Worm (Caenorhabditis elegans) whole organism, late embryonic: Measurements from ENCODE around the gene maoc-1.

Experiments used
- F13H6.1 ChIP-seq: sonication (generic microtip); optimal IDR thresholded peaks from 2 replicates; lab custom pipeline; 2016; ENCODE audit warnings: missing genetic modification characterization, missing compliant biosample characterization
- K09A11.1 ChIP-seq: sonication (generic microtip); optimal IDR thresholded peaks from 2 replicates; lab custom pipeline; 2017; ENCODE audit warnings: antibody characterized with exemption, mild to moderate bottlenecking, missing genetic modification characterization, missing compliant biosample characterization; ENCODE audit not compliant: insufficient read depth
- T23F11.4 ChIP-seq: fragments of 200-800 bp; sonication (Bioruptor generic); optimal IDR thresholded peaks from 2 replicates; lab custom pipeline; 2018; ENCODE audit warnings: mild to moderate bottlenecking, missing genetic modification characterization, missing compliant biosample characterization
- ahr-1 ChIP-seq: sonication (generic microtip); optimal IDR thresholded peaks from 2 replicates; lab custom pipeline; 2016; ENCODE audit warnings: missing genetic modification characterization, missing compliant biosample characterization
- ceh-19 ChIP-seq: fragments of 200-800 bp; sonication (Bioruptor generic); optimal IDR thresholded peaks from 2 replicates; lab custom pipeline; 2018; ENCODE audit warnings: mild to moderate bottlenecking, missing genetic modification characterization, missing compliant biosample characterization
- ceh-22 ChIP-seq: sonication (generic microtip); optimal IDR thresholded peaks from 2 replicates; lab custom pipeline; 2017; ENCODE audit warnings: missing biosample characterization, missing genetic modification characterization
- ceh-24 ChIP-seq: sonication (generic microtip); optimal IDR thresholded peaks from 2 replicates; lab custom pipeline; 2016; ENCODE audit warnings: mild to moderate bottlenecking, missing genetic modification characterization, missing compliant biosample characterization
- ceh-30 ChIP-seq: fragments of 150-350 bp; optimal IDR thresholded peaks from 2 replicates; lab custom pipeline; 2014; ENCODE audit warnings: missing biosample characterization, missing genetic modification characterization
- ceh-31 ChIP-seq: sonication (generic microtip); optimal IDR thresholded peaks from 2 replicates; lab custom pipeline; 2016; ENCODE audit warnings: missing genetic modification characterization, missing compliant biosample characterization
- ceh-34 ChIP-seq: sonication (generic microtip); optimal IDR thresholded peaks from 2 replicates; lab custom pipeline; 2016; ENCODE audit warnings: mild to moderate bottlenecking, missing genetic modification characterization, missing compliant biosample characterization
- ceh-48 ChIP-seq: sonication (generic microtip); optimal IDR thresholded peaks from 2 replicates; lab custom pipeline; 2016; ENCODE audit warnings: missing genetic modification characterization, inconsistent platforms, missing compliant biosample characterization
- ceh-9 ChIP-seq: sonication (generic microtip); optimal IDR thresholded peaks from 2 replicates; lab custom pipeline; 2016; ENCODE audit warnings: mild to moderate bottlenecking, missing genetic modification characterization, inconsistent platforms, missing compliant biosample characterization
- elt-4 ChIP-seq: sonication (generic microtip); optimal IDR thresholded peaks from 2 replicates; lab custom pipeline; 2016; ENCODE audit warnings: missing genetic modification characterization, missing compliant biosample characterization
- eyg-1 ChIP-seq: sonication (generic microtip); optimal IDR thresholded peaks from 2 replicates; lab custom pipeline; 2016; ENCODE audit warnings: missing genotype, missing genetic modification characterization, missing compliant biosample characterization
- fax-1 ChIP-seq: sonication (generic microtip); optimal IDR thresholded peaks from 2 replicates; lab custom pipeline; 2016; ENCODE audit warnings: missing genotype, missing genetic modification characterization, missing compliant biosample characterization
- fkh-6 ChIP-seq: sonication (generic microtip); optimal IDR thresholded peaks from 2 replicates; lab custom pipeline; 2016; ENCODE audit warnings: missing genetic modification characterization, missing compliant biosample characterization
- gmeb-2 ChIP-seq: sonication (generic microtip); optimal IDR thresholded peaks from 2 replicates; lab custom pipeline; 2016; ENCODE audit warnings: missing genetic modification characterization, inconsistent platforms, missing compliant biosample characterization
- hlh-13 ChIP-seq: fragments of 200-800 bp; sonication (Bioruptor generic); optimal IDR thresholded peaks from 2 replicates; lab custom pipeline; 2018; ENCODE audit warnings: mild to moderate bottlenecking, missing genetic modification characterization, missing compliant biosample characterization
- hlh-15 ChIP-seq: sonication (generic microtip); optimal IDR thresholded peaks from 2 replicates; lab custom pipeline; 2016; ENCODE audit warnings: missing genetic modification characterization, missing compliant biosample characterization
- hlh-6 ChIP-seq: sonication (generic microtip); optimal IDR thresholded peaks from 2 replicates; lab custom pipeline; 2016; ENCODE audit warnings: missing genotype, missing genetic modification characterization, missing compliant biosample characterization
- hlh-8 ChIP-seq: sonication (generic microtip); optimal IDR thresholded peaks from 2 replicates; lab custom pipeline; 2016; ENCODE audit warnings: missing genotype, missing genetic modification characterization, missing compliant biosample characterization
- lin-11 ChIP-seq: fragments of 200-800 bp; sonication (Bioruptor generic); optimal IDR thresholded peaks from 2 replicates; lab custom pipeline; 2018; ENCODE audit warnings: mild to moderate bottlenecking, missing genetic modification characterization, missing compliant biosample characterization
- madf-2 ChIP-seq: sonication (generic microtip); optimal IDR thresholded peaks from 2 replicates; lab custom pipeline; 2017; ENCODE audit warnings: missing genetic modification characterization, missing compliant biosample characterization
- nfya-1 ChIP-seq: sonication (generic microtip); optimal IDR thresholded peaks from 2 replicates; lab custom pipeline; 2017; ENCODE audit warnings: missing genetic modification characterization, mild to moderate bottlenecking, missing compliant biosample characterization, antibody characterized with exemption, moderate library complexity
- odd-2 ChIP-seq: sonication (generic microtip); optimal IDR thresholded peaks from 2 replicates; lab custom pipeline; 2017; ENCODE audit warnings: antibody characterized with exemption, mild to moderate bottlenecking, missing genetic modification characterization, missing compliant biosample characterization
- pat-9 ChIP-seq: fragments of 200-800 bp; sonication (Bioruptor generic); optimal IDR thresholded peaks from 2 replicates; lab custom pipeline; 2018; ENCODE audit warnings: mild to moderate bottlenecking, missing genetic modification characterization, moderate library complexity, missing compliant biosample characterization
- pha-4 ChIP-seq: fragments of 150-350 bp; optimal IDR thresholded peaks from 2 replicates; lab custom pipeline; 2018; ENCODE audit warnings: missing biosample characterization, missing genetic modification reagents, missing genetic modification characterization
- pros-1 ChIP-seq: fragments of 150-350 bp; optimal IDR thresholded peaks from 2 replicates; lab custom pipeline; 2014; ENCODE audit warnings: missing biosample characterization, missing genetic modification reagents, missing genetic modification characterization
- rnt-1 ChIP-seq: sonication (generic microtip); optimal IDR thresholded peaks from 2 replicates; lab custom pipeline; 2016; ENCODE audit warnings: missing genetic modification characterization, missing compliant biosample characterization
- sdc-2 ChIP-seq: sonication (generic microtip); optimal IDR thresholded peaks from 2 replicates; lab custom pipeline; 2016; ENCODE audit warnings: missing genotype, missing genetic modification characterization, missing compliant biosample characterization
- syd-9 ChIP-seq: sonication (generic microtip); optimal IDR thresholded peaks from 2 replicates; lab custom pipeline; 2016; ENCODE audit warnings: mild to moderate bottlenecking, missing genetic modification characterization, moderate library complexity, missing compliant biosample characterization
- tbx-2 ChIP-seq: sonication (generic microtip); optimal IDR thresholded peaks from 2 replicates; lab custom pipeline; 2016; ENCODE audit warnings: missing genetic modification characterization, missing compliant biosample characterization
- tbx-7 ChIP-seq: sonication (generic microtip); optimal IDR thresholded peaks from 2 replicates; lab custom pipeline; 2016; ENCODE audit warnings: missing genotype, missing genetic modification characterization, missing compliant biosample characterization
- unc-3 ChIP-seq, 2 experiments: fragments of 200-800 bp in 1 of 2; sonication (Bioruptor generic) in 1 of 2; sonication (generic microtip) in 1 of 2; conservative IDR thresholded peaks in 1 of 2; optimal IDR thresholded peaks in 1 of 2; 2 replicates each; pipeline versions ENCODE4 v1.3.6 to Lab custom; 2016 to 2022; ENCODE audit warnings: missing compliant biosample characterization in 2 of 2, missing genetic modification characterization in 2 of 2, missing genetic modification reagents in 1 of 2
- unc-55 ChIP-seq: sonication (generic microtip); optimal IDR thresholded peaks from 2 replicates; lab custom pipeline; 2017; ENCODE audit warnings: missing biosample characterization, missing genetic modification reagents, missing genetic modification characterization
- unc-86 ChIP-seq: sonication (generic microtip); optimal IDR thresholded peaks from 2 replicates; lab custom pipeline; 2016; ENCODE audit warnings: missing genetic modification characterization, missing compliant biosample characterization
- zip-5 ChIP-seq: sonication (generic microtip); optimal IDR thresholded peaks from 2 replicates; lab custom pipeline; 2016; ENCODE audit warnings: missing genetic modification characterization, missing compliant biosample characterization

maoc-1 gene

ce11 chrII:7231951-7232350, 35.9 kb downstream of the maoc-1 start:
- TF ChIP-seq ahr-1 (no peak), pat-9 (tag; lab: Kevin White, UChicago) (no peak), unc-86 (no peak), gmeb-2 (tag; lab: Kevin White, UChicago) (no peak), zip-5 (tag; lab: Kevin White, UChicago) (no peak), tbx-7 (tag; lab: Kevin White, UChicago) (no peak), unc-55 (GFP tag; lab: Kevin White, UChicago) (no peak), nfya-1 (tag; lab: Kevin White, UChicago) (no peak), ceh-19 (no peak), lin-11 (tag; lab: Kevin White, UChicago) (no peak), ceh-9 (tag; lab: Kevin White, UChicago) (no peak), tbx-2 (no peak), rnt-1 (tag; lab: Kevin White, UChicago) (no peak), T23F11.4 (GFP tag; lab: Kevin White, UChicago) (no peak), elt-4 (tag; lab: Kevin White, UChicago) (no peak)

- TF ChIP-seq syd-9 (tag; lab: Kevin White, UChicago) (no peak), hlh-13 (GFP tag; lab: Kevin White, UChicago) (no peak), elt-4 (tag; lab: Kevin White, UChicago) (no peak), ahr-1 (no peak), pha-4 (tag; lab: Kevin White, UChicago) (no peak), ceh-9 (tag; lab: Kevin White, UChicago) (no peak), fax-1 (no peak), odd-2 (no peak), pros-1 (tag; lab: Kevin White, UChicago) (no peak)
Measured at ce11 chrII:7232517-7232916, 36.4 kb downstream of the maoc-1 start, which contains the start of gene ctsa-3.1. Gene ctsa-3.1 (plus strand): TSS chrII:7232853.

ce11 chrII:7233274-7233673, 37.2 kb downstream of the maoc-1 start:
- no peak for TF ChIP-seq madf-2
- no peak for TF ChIP-seq unc-3 (GFP tag; conservative IDR thresholded peaks at IDR 0.05; lab: Robert Waterston, UW)
- no peak for TF ChIP-seq unc-3 (tag; optimal IDR thresholded peaks at IDR 0.05; lab: Kevin White, UChicago)
- no peak for TF ChIP-seq tbx-2
- no peak for TF ChIP-seq sdc-2
- no peak for TF ChIP-seq fkh-6 (tag; lab: Kevin White, UChicago)
- no peak for TF ChIP-seq ceh-9 (tag; lab: Kevin White, UChicago)
- TF ChIP-seq ceh-22 = no peak
- no peak for TF ChIP-seq nfya-1 (tag; lab: Kevin White, UChicago)
- TF ChIP-seq T23F11.4 (GFP tag; lab: Kevin White, UChicago) = no peak
- no peak for TF ChIP-seq ceh-30 (tag; lab: Kevin White, UChicago)
- no peak for TF ChIP-seq ceh-24 (tag; lab: Kevin White, UChicago)
- TF ChIP-seq fax-1 = no peak
- no peak for TF ChIP-seq eyg-1
- TF ChIP-seq ceh-34 (tag; lab: Kevin White, UChicago) = no peak
- TF ChIP-seq rnt-1 (tag; lab: Kevin White, UChicago) = no peak
- TF ChIP-seq ceh-31 (tag; lab: Kevin White, UChicago) = no peak
- TF ChIP-seq unc-86 = no peak
- TF ChIP-seq ceh-48 (tag; lab: Kevin White, UChicago) = no peak
- TF ChIP-seq, all 69 proteins: peak for 0

- TF ChIP-seq fax-1 = no peak
- no peak for TF ChIP-seq pat-9 (tag; lab: Kevin White, UChicago)
- TF ChIP-seq hlh-8 = no peak
- TF ChIP-seq F13H6.1 = no peak
- no peak for TF ChIP-seq K09A11.1 (tag; lab: Kevin White, UChicago)
- no peak for TF ChIP-seq pha-4 (tag; lab: Kevin White, UChicago)
- TF ChIP-seq hlh-6 (tag; lab: Kevin White, UChicago) = no peak
- no peak for TF ChIP-seq ceh-19
- no peak for TF ChIP-seq hlh-15 (tag; lab: Kevin White, UChicago)
- TF ChIP-seq nfya-1 (tag; lab: Kevin White, UChicago) = no peak
- TF ChIP-seq, all 69 proteins: peak for 0
Measured at ce11 chrII:7236937-7237336, 40.9 kb downstream of the maoc-1 start.
